Fruit fly (Drosophila melanogaster) whole organism, wandering third instar larva: ENCODE measurements around the gene Blos3.

Experiments
- Abd-B ChIP-seq: fragments of >200 bp; optimal IDR thresholded peaks from 2 replicates; lab custom pipeline; 2017; ENCODE audit warnings: missing biosample characterization, missing genetic modification characterization
- CG32264 ChIP-seq: fragments of 200-800 bp; sonication (Bioruptor generic); optimal IDR thresholded peaks from 2 replicates; lab custom pipeline; 2016; ENCODE audit warnings: missing biosample characterization, missing genetic modification characterization
- CG9705 ChIP-seq: fragments of 200-800 bp; sonication (Bioruptor generic); optimal IDR thresholded peaks from 2 replicates; lab custom pipeline; 2018; ENCODE audit warnings: missing biosample characterization, mild to moderate bottlenecking, missing genetic modification characterization
- CrebA ChIP-seq: fragments of 200-800 bp; sonication (Bioruptor generic); optimal IDR thresholded peaks from 2 replicates; lab custom pipeline; 2016; ENCODE audit warnings: missing biosample characterization, mild to moderate bottlenecking, missing genetic modification characterization, borderline replicate concordance
- Dfd ChIP-seq: fragments of >200 bp; optimal IDR thresholded peaks from 2 replicates; lab custom pipeline; 2017; ENCODE audit warnings: missing biosample characterization, missing genetic modification characterization
- Dif ChIP-seq: fragments of 200-275, 200-300 bp; sonication (Bioruptor generic); optimal IDR thresholded peaks from 2 replicates; lab custom pipeline; 2018; ENCODE audit warnings: missing biosample characterization, missing genetic modification characterization; ENCODE audit not compliant: partially characterized antibody
- GATAd ChIP-seq: sonication (Bioruptor generic); optimal IDR thresholded peaks from 2 replicates; lab custom pipeline; 2016; ENCODE audit warnings: missing biosample characterization, missing genetic modification characterization
- HLH106 ChIP-seq: fragments of 200-800 bp; optimal IDR thresholded peaks from 3 replicates; lab custom pipeline; 2019; ENCODE audit warnings: missing biosample characterization, mild to moderate bottlenecking, missing genetic modification characterization, moderate library complexity
- Hnf4 ChIP-seq: fragments of 200-800 bp; sonication (Bioruptor generic); optimal IDR thresholded peaks from 2 replicates; lab custom pipeline; 2016; ENCODE audit warnings: missing biosample characterization, mild to moderate bottlenecking, missing genetic modification characterization
- Hr83 ChIP-seq: fragments of 200-300 bp; sonication (Bioruptor generic); optimal IDR thresholded peaks from 2 replicates; lab custom pipeline; 2016; ENCODE audit warnings: missing biosample characterization, mild to moderate bottlenecking, missing genetic modification characterization, moderate library complexity; ENCODE audit not compliant: poor library complexity, severe bottlenecking
- Jra ChIP-seq: sonication (Bioruptor generic); optimal IDR thresholded peaks from 2 replicates; lab custom pipeline; 2016; ENCODE audit warnings: missing biosample characterization, missing genetic modification characterization
- Mio ChIP-seq: sonication (Bioruptor generic); optimal IDR thresholded peaks from 2 replicates; lab custom pipeline; 2016; ENCODE audit warnings: missing biosample characterization, missing genetic modification characterization
- Myc ChIP-seq: fragments of >200 bp; optimal IDR thresholded peaks from 2 replicates; lab custom pipeline; 2017
- N ChIP-seq: fragments of >200 bp; optimal IDR thresholded peaks from 2 replicates; lab custom pipeline; 2018; ENCODE audit warnings: missing biosample characterization, missing external identifiers, missing genetic modification characterization
- OdsH ChIP-seq: fragments of 200-800 bp; sonication (Bioruptor generic); optimal IDR thresholded peaks from 2 replicates; lab custom pipeline; 2016; ENCODE audit warnings: missing biosample characterization, mild to moderate bottlenecking, missing genetic modification characterization
- Rel ChIP-seq, 2 experiments: fragments of 200-800 bp; sonication (Bioruptor generic) in 1 of 2; optimal IDR thresholded peaks; 2 replicates in 1 of 2; 3 replicates in 1 of 2; lab custom pipeline; 2016 to 2019; ENCODE audit warnings: mild to moderate bottlenecking in 2 of 2, missing biosample characterization in 2 of 2, missing genetic modification characterization in 2 of 2, moderate library complexity in 1 of 2
- Sp1 ChIP-seq: fragments of 200-800 bp; sonication (Bioruptor generic); optimal IDR thresholded peaks from 3 replicates; lab custom pipeline; 2019; ENCODE audit warnings: missing biosample characterization, mild to moderate bottlenecking, missing genetic modification characterization, moderate library complexity
- Vsx2 ChIP-seq: fragments of 200-300, 225-300 bp; sonication (Bioruptor generic); optimal IDR thresholded peaks from 2 replicates; lab custom pipeline; 2018; ENCODE audit warnings: missing biosample characterization, missing genetic modification characterization; ENCODE audit not compliant: partially characterized antibody
- br ChIP-seq: fragments of 200-800 bp; sonication (Bioruptor generic); optimal IDR thresholded peaks from 2 replicates; lab custom pipeline; 2016; ENCODE audit warnings: missing biosample characterization, missing genetic modification characterization
- brk ChIP-seq: fragments of 200-800 bp; sonication (Bioruptor generic); optimal IDR thresholded peaks from 2 replicates; lab custom pipeline; 2016; ENCODE audit warnings: missing biosample characterization, mild to moderate bottlenecking, missing genetic modification characterization
- dl ChIP-seq, 2 experiments: fragments of 175-275, 200-275 bp in 1 of 2; fragments of 200-275 bp in 1 of 2; sonication (Bioruptor generic); optimal IDR thresholded peaks; lab custom pipeline; 2018; ENCODE audit warnings: mild to moderate bottlenecking in 2 of 2, missing biosample characterization in 2 of 2, missing genetic modification characterization in 2 of 2, moderate library complexity in 2 of 2; ENCODE audit not compliant: partially characterized antibody in 2 of 2, insufficient read depth in 1 of 2
- dmrt93B ChIP-seq: fragments of 200-800 bp; sonication (Bioruptor generic); optimal IDR thresholded peaks from 2 replicates; lab custom pipeline; 2018; ENCODE audit warnings: missing biosample characterization, mild to moderate bottlenecking, missing genetic modification characterization
- ey ChIP-seq: fragments of 200-800 bp; sonication (Bioruptor generic); optimal IDR thresholded peaks from 2 replicates; lab custom pipeline; 2016; ENCODE audit warnings: missing biosample characterization, missing genetic modification characterization
- foxo ChIP-seq, 2 experiments: fragments of 200-800 bp; sonication (Bioruptor generic); optimal IDR thresholded peaks; 2 replicates in 1 of 2; 3 replicates in 1 of 2; lab custom pipeline; 2016 to 2017; ENCODE audit warnings: missing biosample characterization in 2 of 2, missing genetic modification characterization in 2 of 2
- h ChIP-seq: fragments of 200-800 bp; sonication (Bioruptor generic); optimal IDR thresholded peaks from 3 replicates; lab custom pipeline; 2016; ENCODE audit warnings: missing biosample characterization, mild to moderate bottlenecking, missing genetic modification characterization
- jim ChIP-seq: fragments of 175-275, 200-325 bp; sonication (Bioruptor generic); optimal IDR thresholded peaks from 2 replicates; lab custom pipeline; 2016; ENCODE audit warnings: missing biosample characterization, mild to moderate bottlenecking, missing genetic modification characterization
- lola ChIP-seq: fragments of >200 bp; optimal IDR thresholded peaks from 2 replicates; lab custom pipeline; 2017; ENCODE audit warnings: missing biosample characterization, missing genetic modification characterization
- pan ChIP-seq: fragments of >200 bp; optimal IDR thresholded peaks from 2 replicates; lab custom pipeline; 2017
- psq ChIP-seq: fragments of 200-800 bp; sonication (Bioruptor generic); optimal IDR thresholded peaks from 3 replicates; lab custom pipeline; 2017; ENCODE audit warnings: missing biosample characterization, mild to moderate bottlenecking, missing genetic modification characterization, moderate library complexity
- rgr ChIP-seq: fragments of 200-800 bp; sonication (Bioruptor generic); optimal IDR thresholded peaks from 3 replicates; lab custom pipeline; 2016; ENCODE audit warnings: missing biosample characterization, mild to moderate bottlenecking, missing genetic modification characterization
- sage ChIP-seq: fragments of 200-800 bp; sonication (Bioruptor generic); optimal IDR thresholded peaks from 2 replicates; lab custom pipeline; 2016; ENCODE audit warnings: missing biosample characterization, mild to moderate bottlenecking, missing genetic modification characterization
- sv ChIP-seq: fragments of 200-800 bp; sonication (Bioruptor generic); optimal IDR thresholded peaks from 3 replicates; lab custom pipeline; 2016; ENCODE audit warnings: missing biosample characterization, missing genetic modification characterization
- tai ChIP-seq: sonication (Bioruptor generic); optimal IDR thresholded peaks from 2 replicates; lab custom pipeline; 2016; ENCODE audit warnings: missing biosample characterization, missing genetic modification characterization
- woc ChIP-seq: sonication (Bioruptor generic); optimal IDR thresholded peaks from 2 replicates; lab custom pipeline; 2016; ENCODE audit warnings: missing biosample characterization, mild to moderate bottlenecking, missing genetic modification characterization

Blos3 gene

dm6 chr3L:18870027-18870426, at the start of gene Blos3:
Gene Blos3 (plus strand): TSS chr3L:18870224.
- peak; percentile 54 for TF ChIP-seq Jra (GFP tag; lab: Kevin White, UChicago)
- TF ChIP-seq Myc = no peak
- no peak for TF ChIP-seq Vsx2 (GFP tag; lab: Kevin White, UChicago)
- peak; percentile 54 for TF ChIP-seq Hr83 (GFP tag; lab: Kevin White, UChicago)
- no peak for TF ChIP-seq brk (GFP tag; lab: Kevin White, UChicago)
- TF ChIP-seq sage (GFP tag; lab: Kevin White, UChicago) = no peak
- TF ChIP-seq CG9705 (GFP tag; lab: Kevin White, UChicago) = peak; percentile 52
- no peak for TF ChIP-seq sv (GFP tag; lab: Kevin White, UChicago)
- TF ChIP-seq Sp1 (GFP tag; lab: Kevin White, UChicago) = no peak
- no peak for TF ChIP-seq woc (GFP tag; lab: Kevin White, UChicago)
- TF ChIP-seq pan (lab: Kevin White, UChicago) = no peak
- TF ChIP-seq foxo (GFP tag; optimal IDR thresholded peaks at IDR 0.05; lab: Kevin White, UChicago) = peak in 1 of 2 experiments; percentile 83
- TF ChIP-seq Dfd = no peak
- TF ChIP-seq Abd-B (GFP tag; lab: Kevin White, UChicago) = no peak
- TF ChIP-seq Mio (GFP tag; lab: Kevin White, UChicago) = no peak
- peak; percentile 50 for TF ChIP-seq OdsH (GFP tag; lab: Kevin White, UChicago)
- TF ChIP-seq h (GFP tag; lab: Kevin White, UChicago) = peak; percentile 71
- TF ChIP-seq lola (GFP tag; lab: Kevin White, UChicago) = no peak
- TF ChIP-seq GATAd (GFP tag; lab: Kevin White, UChicago) = no peak
- TF ChIP-seq ey (GFP tag; lab: Kevin White, UChicago) = peak; percentile 61
- peak; percentile 46 for TF ChIP-seq HLH106 (tag; lab: Kevin White, UChicago)
- peak; percentile 55 for TF ChIP-seq rgr
- no peak for TF ChIP-seq Rel (GFP tag; optimal IDR thresholded peaks at IDR 0.05; lab: Kevin White, UChicago)
- TF ChIP-seq Rel (tag; optimal IDR thresholded peaks at IDR 0.05; lab: Kevin White, UChicago) = no peak
- peak; percentile 44 for TF ChIP-seq psq (GFP tag; lab: Kevin White, UChicago)

- no peak for TF ChIP-seq Hr83 (GFP tag; lab: Kevin White, UChicago)
- no peak for TF ChIP-seq CG9705 (GFP tag; lab: Kevin White, UChicago)
- TF ChIP-seq jim (GFP tag; lab: Kevin White, UChicago) = no peak
- TF ChIP-seq Vsx2 (GFP tag; lab: Kevin White, UChicago) = peak; percentile 38
- peak; percentile 18 for TF ChIP-seq Dif (GFP tag; lab: Kevin White, UChicago)
- no peak for TF ChIP-seq Abd-B (GFP tag; lab: Kevin White, UChicago)
- no peak for TF ChIP-seq woc (GFP tag; lab: Kevin White, UChicago)
- TF ChIP-seq, all 38 proteins: peak for 2
Observed at dm6 chr3L:18820638-18821382, 49.2 kb upstream of the Blos3 start, which contains the start of the genes CG14073 and HipHop. Gene CG14073 (minus strand): TSS chr3L:18820675. Gene HipHop (plus strand): TSS chr3L:18821171.

dm6 chr3L:18822049-18822448, 48.0 kb upstream of the Blos3 start:
- TF ChIP-seq psq (GFP tag; lab: Kevin White, UChicago) (no peak), h (GFP tag; lab: Kevin White, UChicago) (no peak), dmrt93B (no peak), lola (GFP tag; lab: Kevin White, UChicago) (no peak), Hnf4 (no peak), CrebA (GFP tag; lab: Kevin White, UChicago) (no peak), CG9705 (GFP tag; lab: Kevin White, UChicago) (no peak), pan (lab: Kevin White, UChicago) (no peak), Rel (GFP tag; optimal IDR thresholded peaks at IDR 0.05; lab: Kevin White, UChicago) (no peak), Rel (tag; optimal IDR thresholded peaks at IDR 0.05; lab: Kevin White, UChicago) (no peak)
- TF ChIP-seq, all 38 proteins: peak for 0

dm6 chr3L:18822450-18823220, 47.4 kb upstream of the Blos3 start, which contains the start of gene Cat:
Gene Cat (plus strand): TSS chr3L:18822604.
- TF ChIP-seq Myc = no peak
- peak; percentile 93 for TF ChIP-seq Rel (GFP tag; optimal IDR thresholded peaks at IDR 0.05; lab: Kevin White, UChicago)
- peak; percentile 91 for TF ChIP-seq Rel (tag; optimal IDR thresholded peaks at IDR 0.05; lab: Kevin White, UChicago)
- TF ChIP-seq HLH106 (tag; lab: Kevin White, UChicago) = peak; percentile 68
- peak; percentile 78 for TF ChIP-seq woc (GFP tag; lab: Kevin White, UChicago)
- TF ChIP-seq Abd-B (GFP tag; lab: Kevin White, UChicago) = no peak
- TF ChIP-seq psq (GFP tag; lab: Kevin White, UChicago) = peak; percentile 74
- TF ChIP-seq h (GFP tag; lab: Kevin White, UChicago) = peak; percentile 59
- no peak for TF ChIP-seq N
- TF ChIP-seq rgr = peak; percentile 60
- TF ChIP-seq CG32264 (GFP tag; lab: Kevin White, UChicago) = peak; percentile 36
- TF ChIP-seq sv (GFP tag; lab: Kevin White, UChicago) = peak; percentile 8
- peak; percentile 98 for TF ChIP-seq CrebA (GFP tag; lab: Kevin White, UChicago)
- TF ChIP-seq Dfd = no peak
- TF ChIP-seq dl (GFP tag; optimal IDR thresholded peaks at IDR 0.05; lab: Kevin White, UChicago; ENCODE audit: insufficient read depth in 1 of 2, partially characterized antibody in 2 of 2) = no peak
- peak; percentile 52 for TF ChIP-seq Jra (GFP tag; lab: Kevin White, UChicago)
- TF ChIP-seq br (GFP tag; lab: Kevin White, UChicago) = peak; percentile 75
- no peak for TF ChIP-seq tai (GFP tag; lab: Kevin White, UChicago)
- no peak for TF ChIP-seq Vsx2 (GFP tag; lab: Kevin White, UChicago)
- TF ChIP-seq Hnf4 = peak; percentile 56
- TF ChIP-seq foxo (GFP tag; optimal IDR thresholded peaks at IDR 0.05; lab: Kevin White, UChicago) = peak; percentile 53 to 84
- TF ChIP-seq Dif (GFP tag; lab: Kevin White, UChicago) = peak; percentile 1
- TF ChIP-seq pan (lab: Kevin White, UChicago) = no peak
- peak; percentile 70 for TF ChIP-seq OdsH (GFP tag; lab: Kevin White, UChicago)
